Worm (Caenorhabditis elegans): Measurements from ENCODE around the gene F32A5.8.
A peak's percentile ranks its signal among the peaks of the same experiment; 100 is the strongest.

DNA sequence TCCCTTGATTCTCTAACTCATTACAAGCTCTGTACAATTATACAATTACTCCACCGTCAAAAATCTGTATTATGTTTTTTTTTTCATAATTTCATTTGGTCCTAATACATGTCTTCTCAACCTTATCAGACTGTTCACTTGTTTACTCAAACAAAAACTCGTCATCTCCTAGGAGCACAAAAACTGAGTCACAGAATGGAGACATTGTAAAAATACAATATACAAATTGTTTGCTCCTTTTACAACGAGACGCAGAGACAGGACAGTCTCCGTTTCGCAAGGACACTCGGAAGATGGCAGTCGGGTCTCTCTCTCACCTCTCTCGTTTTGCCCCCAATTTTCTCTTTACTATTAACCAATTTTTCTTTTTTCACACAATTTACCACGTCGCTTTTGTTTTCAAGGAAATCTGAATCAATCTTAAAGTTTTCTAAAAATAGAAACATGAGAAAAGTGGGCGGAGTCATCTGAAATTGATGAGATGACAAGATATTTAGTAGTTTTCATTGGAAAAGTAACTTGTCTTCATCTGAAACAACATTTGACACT lies at the start of gene F32A5.8:
- TF ChIP-seq fos-1 (tag; optimal IDR thresholded peaks at IDR 0.05) = no peak
- peak; percentile 23 for TF ChIP-seq nhr-77 (tag; optimal IDR thresholded peaks at IDR 0.05)
- TF ChIP-seq isw-1 (GFP tag; IDR thresholded peaks at IDR 0.05) = no peak
- TF ChIP-seq lsy-2 (tag; optimal IDR thresholded peaks at IDR 0.05) = no peak
- TF ChIP-seq egl-27 (tag; optimal IDR thresholded peaks at IDR 0.05) = no peak
- TF ChIP-seq nhr-28 (tag; optimal IDR thresholded peaks at IDR 0.05) = no peak
- no peak for TF ChIP-seq lin-13 (GFP tag; optimal IDR thresholded peaks at IDR 0.05)
- peak in 1 of 2 experiments; percentile 30 for TF ChIP-seq lin-35 (GFP tag; optimal IDR thresholded peaks at IDR 0.05)
